Worm (Caenorhabditis elegans): Measurements from ENCODE around the gene F32A5.4.

DNA sequence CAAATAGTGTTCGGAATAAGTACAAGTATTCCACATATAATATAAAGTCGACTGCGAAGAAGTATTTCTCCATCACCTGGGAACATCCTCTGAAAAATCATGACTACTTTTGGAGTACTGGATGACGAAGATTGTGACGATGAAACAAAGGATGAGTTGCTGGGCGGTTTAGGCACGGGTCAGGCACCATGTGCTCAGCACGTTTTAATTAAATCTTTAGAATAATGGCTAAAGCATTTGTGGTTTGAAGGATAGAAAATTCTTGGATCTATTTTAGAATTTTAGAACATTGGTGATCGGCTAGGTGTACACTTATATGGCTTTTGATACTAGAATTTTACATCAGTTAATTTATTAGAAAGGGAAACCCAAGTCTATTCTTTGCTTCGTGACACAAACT, 41.8 kb upstream of the F32A5.4 start, which contains the start of gene C27H5.6:
- no peak for TF ChIP-seq nhr-77 (tag; optimal IDR thresholded peaks at IDR 0.05)
- no peak for TF ChIP-seq aly-2 (tag; optimal IDR thresholded peaks at IDR 0.05)
- no peak for TF ChIP-seq php-3 (GFP tag; IDR thresholded peaks at IDR 0.05)
- no peak for TF ChIP-seq set-16 (GFP tag; IDR thresholded peaks at IDR 0.05)
- no peak for TF ChIP-seq skn-1 (tag; optimal IDR thresholded peaks at IDR 0.05)
- TF ChIP-seq tag-97 (GFP tag; IDR thresholded peaks at IDR 0.05) = no peak
- no peak for TF ChIP-seq snpc-4 (tag; optimal IDR thresholded peaks at IDR 0.05)
- TF ChIP-seq unc-130 (GFP tag; optimal IDR thresholded peaks at IDR 0.05) = no peak
- TF ChIP-seq duxl-1 (tag; optimal IDR thresholded peaks at IDR 0.05; ENCODE audit: poor library complexity) = no peak
- no peak for TF ChIP-seq ceh-82 (tag; optimal IDR thresholded peaks at IDR 0.05)
- no peak for TF ChIP-seq fkh-10 (GFP tag; optimal IDR thresholded peaks at IDR 0.05)
- no peak for TF ChIP-seq mep-1 (tag; optimal IDR thresholded peaks at IDR 0.05)
- TF ChIP-seq nhr-10 (tag; optimal IDR thresholded peaks at IDR 0.05) = no peak
- TF ChIP-seq ama-1 (optimal IDR thresholded peaks at IDR 0.05) = no peak
